Worm (Caenorhabditis elegans) whole organism, L1 larva: Measurements from ENCODE around the gene F47B10.5.

Experiments used
- ama-1 ChIP-seq: fragments of 150-350 bp; optimal IDR thresholded peaks from 2 replicates; lab custom pipeline; 2014
- jun-1 ChIP-seq: fragments of 150-350 bp; optimal IDR thresholded peaks from 2 replicates; lab custom pipeline; 2014; ENCODE audit warnings: missing biosample characterization, missing genetic modification reagents, missing genetic modification characterization

DNA sequence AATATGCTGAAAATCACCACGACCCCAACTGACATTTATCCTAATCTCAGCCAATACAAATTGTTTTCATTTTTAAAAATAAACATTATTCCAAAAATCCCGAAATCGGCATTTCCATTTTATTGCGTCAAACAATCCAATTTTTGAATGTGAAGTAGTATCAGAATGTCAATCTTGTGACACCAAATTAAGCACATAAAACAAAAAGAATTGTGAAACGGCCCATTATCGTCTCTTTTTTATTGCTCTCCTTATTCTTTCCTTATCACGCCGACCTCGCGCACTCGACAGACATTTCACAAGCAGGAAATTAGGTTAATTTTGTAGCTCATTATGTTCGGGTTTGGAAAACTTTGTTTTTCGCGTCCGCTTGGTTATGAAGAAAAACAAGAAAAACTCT, 9.8 kb downstream of the F47B10.5 start, which contains the start of gene T21E8.4:
- TF ChIP-seq jun-1 (tag; lab: Kevin White, UChicago) = no peak
- no peak for TF ChIP-seq ama-1 (lab: Kevin White, UChicago)
